Worm (Caenorhabditis elegans) whole organism, L1 larva: Measurements from ENCODE around the gene dsl-1.
"Not testable (repeated sequence)": the region's sequence is repeated elsewhere in the genome, so short reads cannot be mapped to it uniquely, and the experiment has no call there.

ENCODE experiments used
- C04F5.9 ChIP-seq: sonication (generic microtip); optimal IDR thresholded peaks from 2 replicates; lab custom pipeline; 2016; ENCODE audit warnings: missing genetic modification characterization, missing compliant biosample characterization
- C34B4.2 ChIP-seq: sonication (generic microtip); optimal IDR thresholded peaks from 2 replicates; lab custom pipeline; 2017; ENCODE audit warnings: mild to moderate bottlenecking, missing genetic modification characterization, missing compliant biosample characterization
- F16B12.6 ChIP-seq: fragments of 150-350 bp; optimal IDR thresholded peaks from 2 replicates; lab custom pipeline; 2014; ENCODE audit warnings: missing biosample characterization, missing genetic modification characterization
- alr-1 ChIP-seq: fragments of 200-800 bp; sonication (Bioruptor generic); optimal IDR thresholded peaks from 2 replicates; lab custom pipeline; 2018; ENCODE audit warnings: borderline replicate concordance, mild to moderate bottlenecking, missing genetic modification characterization, missing compliant biosample characterization
- blmp-1 ChIP-seq: fragments of 150-350 bp; optimal IDR thresholded peaks from 2 replicates; lab custom pipeline; 2014; ENCODE audit warnings: missing biosample characterization, missing genetic modification characterization
- ceh-8 ChIP-seq: fragments of 200-800 bp; sonication (Bioruptor generic); optimal IDR thresholded peaks from 2 replicates; lab custom pipeline; 2018; ENCODE audit warnings: mild to moderate bottlenecking, missing genetic modification characterization, moderate library complexity, missing compliant biosample characterization
- ceh-82 ChIP-seq, 3 experiments: fragments of 150-350 bp in 1 of 3; sonication (generic microtip) in 2 of 3; optimal IDR thresholded peaks; 2 replicates each; lab custom pipeline; 2014 to 2017; ENCODE audit warnings: missing biosample characterization in 3 of 3, missing genetic modification characterization in 3 of 3
- ceh-90 ChIP-seq: sonication (generic microtip); optimal IDR thresholded peaks from 2 replicates; lab custom pipeline; 2016; ENCODE audit warnings: missing genetic modification characterization, missing compliant biosample characterization
- ces-1 ChIP-seq: fragments of 150-350 bp; optimal IDR thresholded peaks from 2 replicates; lab custom pipeline; 2014; ENCODE audit warnings: missing biosample characterization, missing genetic modification reagents, missing genetic modification characterization
- dpl-1 ChIP-seq, 3 experiments: fragments of 150-350 bp in 2 of 3; sonication (generic microtip) in 1 of 3; optimal IDR thresholded peaks; 2 replicates each; lab custom pipeline; 2014 to 2017; ENCODE audit warnings: missing biosample characterization in 3 of 3, missing genetic modification characterization in 3 of 3, missing genetic modification reagents in 3 of 3
- egl-13 ChIP-seq: sonication (generic microtip); optimal IDR thresholded peaks from 2 replicates; lab custom pipeline; 2016; ENCODE audit warnings: missing genotype, missing genetic modification reagents, missing genetic modification characterization, missing compliant biosample characterization
- elt-2 ChIP-seq: sonication (generic microtip); optimal IDR thresholded peaks from 2 replicates; lab custom pipeline; 2016; ENCODE audit warnings: missing genetic modification characterization, mild to moderate bottlenecking, inconsistent platforms, missing compliant biosample characterization, missing genetic modification reagents
- ets-5 ChIP-seq: fragments of 200-800 bp; sonication (Bioruptor generic); IDR thresholded peaks from 2 replicates; pipeline ENCODE4 v1.3.6; 2022; ENCODE audit warnings: missing genetic modification characterization, missing compliant biosample characterization
- fkh-4 ChIP-seq: sonication (generic microtip); optimal IDR thresholded peaks from 2 replicates; lab custom pipeline; 2016; ENCODE audit warnings: missing compliant biosample characterization, missing genetic modification characterization, borderline replicate concordance
- grh-1 ChIP-seq: fragments of 200-800 bp; sonication (Bioruptor generic); IDR thresholded peaks from 2 replicates; pipeline ENCODE4 v1.3.6; 2022; ENCODE audit warnings: missing genetic modification reagents, missing genetic modification characterization, missing compliant biosample characterization
- hlh-17 ChIP-seq: fragments of 200-800 bp; sonication (Bioruptor generic); optimal IDR thresholded peaks from 2 replicates; lab custom pipeline; 2018; ENCODE audit warnings: missing genetic modification characterization, mild to moderate bottlenecking, missing compliant biosample characterization, moderate library complexity, borderline replicate concordance
- hpl-2 ChIP-seq: fragments of 150-350 bp; optimal IDR thresholded peaks from 2 replicates; lab custom pipeline; 2014; ENCODE audit warnings: missing biosample characterization, missing genetic modification reagents, missing genetic modification characterization
- lin-39 ChIP-seq: fragments of 150-350 bp; optimal IDR thresholded peaks from 2 replicates; lab custom pipeline; 2014; ENCODE audit warnings: missing biosample characterization, missing genetic modification reagents, missing genetic modification characterization
- lsy-2 ChIP-seq, 2 experiments: fragments of 150-350 bp; optimal IDR thresholded peaks; 2 replicates each; lab custom pipeline; 2014; ENCODE audit warnings: missing biosample characterization in 2 of 2, missing genetic modification characterization in 2 of 2
- mdl-1 ChIP-seq, 2 experiments: fragments of 150-350 bp; optimal IDR thresholded peaks; 2 replicates each; lab custom pipeline; 2014 to 2017; ENCODE audit warnings: missing biosample characterization in 2 of 2, missing genetic modification characterization in 2 of 2, inconsistent platforms in 1 of 2
- mep-1 ChIP-seq: fragments of 150-350 bp; optimal IDR thresholded peaks from 2 replicates; lab custom pipeline; 2014; ENCODE audit warnings: missing biosample characterization, missing genetic modification characterization
- nhr-11 ChIP-seq: fragments of 150-350 bp; optimal IDR thresholded peaks from 2 replicates; lab custom pipeline; 2014; ENCODE audit warnings: missing biosample characterization, missing genetic modification characterization
- nhr-12 ChIP-seq: sonication (generic microtip); optimal IDR thresholded peaks from 2 replicates; lab custom pipeline; 2017; ENCODE audit warnings: missing biosample characterization, missing genetic modification characterization
- nhr-19 ChIP-seq: fragments of 200-800 bp; sonication (Bioruptor generic); conservative IDR thresholded peaks from 2 replicates; pipeline ENCODE4 v1.3.6; 2022; ENCODE audit warnings: missing genetic modification characterization, missing compliant biosample characterization
- nhr-237 ChIP-seq: fragments of 150-350 bp; optimal IDR thresholded peaks from 2 replicates; lab custom pipeline; 2014; ENCODE audit warnings: missing biosample characterization, missing genetic modification characterization
- nhr-47 ChIP-seq: sonication (generic microtip); optimal IDR thresholded peaks from 2 replicates; lab custom pipeline; 2016; ENCODE audit warnings: mild to moderate bottlenecking, missing genetic modification characterization, moderate library complexity, missing compliant biosample characterization
- nhr-71 ChIP-seq: sonication (generic microtip); optimal IDR thresholded peaks from 2 replicates; lab custom pipeline; 2016; ENCODE audit warnings: mild to moderate bottlenecking, missing genetic modification characterization, moderate library complexity, missing compliant biosample characterization
- nhr-77 ChIP-seq: fragments of 150-350 bp; optimal IDR thresholded peaks from 2 replicates; lab custom pipeline; 2014; ENCODE audit warnings: missing biosample characterization, missing genetic modification characterization
- nhr-85 ChIP-seq: sonication (generic microtip); peaks from one replicate; lab custom pipeline; 2016; ENCODE audit warnings: missing genetic modification characterization, inconsistent platforms, missing compliant biosample characterization
- pag-3 ChIP-seq: sonication (generic microtip); optimal IDR thresholded peaks from 2 replicates; lab custom pipeline; 2017; ENCODE audit warnings: missing genetic modification characterization, mild to moderate bottlenecking, missing compliant biosample characterization, antibody characterized with exemption, borderline replicate concordance; ENCODE audit not compliant: insufficient read depth
- rnt-1 ChIP-seq: sonication (generic microtip); optimal IDR thresholded peaks from 2 replicates; lab custom pipeline; 2016; ENCODE audit warnings: mild to moderate bottlenecking, missing genetic modification characterization, moderate library complexity, missing compliant biosample characterization
- skn-1 ChIP-seq: fragments of 150-350 bp; optimal IDR thresholded peaks from 2 replicates; lab custom pipeline; 2014; ENCODE audit warnings: missing biosample characterization, missing genetic modification characterization
- sox-4 ChIP-seq: sonication (generic microtip); optimal IDR thresholded peaks from 2 replicates; lab custom pipeline; 2016; ENCODE audit warnings: missing genetic modification characterization, missing compliant biosample characterization
- sptf-1 ChIP-seq: fragments of 150-350 bp; optimal IDR thresholded peaks from 2 replicates; lab custom pipeline; 2014; ENCODE audit warnings: missing biosample characterization, missing genetic modification characterization
- sup-37 ChIP-seq: fragments of 200-800 bp; sonication (Bioruptor generic); optimal IDR thresholded peaks from 2 replicates; lab custom pipeline; 2018; ENCODE audit warnings: mild to moderate bottlenecking, missing genetic modification characterization, missing compliant biosample characterization
- swsn-7 ChIP-seq: sonication (generic microtip); optimal IDR thresholded peaks from 2 replicates; lab custom pipeline; 2016; ENCODE audit warnings: missing genetic modification characterization, missing compliant biosample characterization
- tbx-2 ChIP-seq: sonication (generic microtip); optimal IDR thresholded peaks from 2 replicates; lab custom pipeline; 2016; ENCODE audit warnings: missing genetic modification characterization, missing compliant biosample characterization
- tlp-1 ChIP-seq: fragments of 150-350 bp; optimal IDR thresholded peaks from 2 replicates; lab custom pipeline; 2014; ENCODE audit warnings: missing biosample characterization, missing genetic modification characterization
- unc-30 ChIP-seq: sonication (generic microtip); optimal IDR thresholded peaks from 2 replicates; lab custom pipeline; 2017; ENCODE audit warnings: missing biosample characterization, missing genetic modification characterization
- unc-62 ChIP-seq: fragments of 150-350 bp; optimal IDR thresholded peaks from 2 replicates; lab custom pipeline; 2014; ENCODE audit warnings: missing biosample characterization, missing genetic modification reagents, missing genetic modification characterization
- unc-86 ChIP-seq: sonication (generic microtip); optimal IDR thresholded peaks from 2 replicates; lab custom pipeline; 2016; ENCODE audit warnings: missing genetic modification characterization, missing compliant biosample characterization
- unc-98 ChIP-seq: fragments of 200-800 bp; sonication (Bioruptor generic); IDR thresholded peaks from 2 replicates; pipeline ENCODE4 v1.3.6; 2022; ENCODE audit warnings: missing genetic modification characterization, missing compliant biosample characterization
- xbp-1 ChIP-seq: sonication (generic microtip); optimal IDR thresholded peaks from 2 replicates; lab custom pipeline; 2016; ENCODE audit warnings: missing genetic modification characterization, missing compliant biosample characterization
- zag-1 ChIP-seq: fragments of 150-350 bp; optimal IDR thresholded peaks from 2 replicates; lab custom pipeline; 2014; ENCODE audit warnings: missing biosample characterization, missing genetic modification characterization
- ztf-11 ChIP-seq, 2 experiments: sonication (generic microtip); optimal IDR thresholded peaks; 2 replicates each; lab custom pipeline; 2016 to 2017; ENCODE audit warnings: missing genetic modification characterization in 2 of 2, missing biosample characterization in 1 of 2, missing compliant biosample characterization in 1 of 2

The dsl-1 gene

DNA sequence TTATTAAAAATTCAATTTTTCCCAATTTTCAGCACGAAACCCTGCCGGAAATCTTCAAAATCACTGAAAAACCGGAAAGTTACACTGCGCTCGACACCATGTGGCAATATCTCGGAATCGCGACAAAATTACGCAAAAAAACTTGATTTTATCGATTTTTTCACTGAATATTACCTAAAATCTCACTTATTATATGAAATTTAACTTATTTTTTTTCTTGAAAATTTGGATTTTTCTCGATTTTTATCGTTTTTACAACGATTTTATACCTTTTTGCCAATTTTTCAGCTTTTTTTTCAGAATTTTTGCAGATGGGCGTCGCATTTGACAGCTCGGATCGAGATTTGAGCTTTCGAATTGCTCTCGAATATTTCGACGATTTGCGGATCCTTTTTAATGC, 15.1 kb downstream of the dsl-1 start, which contains the start of gene spl-3:
spl-3 (plus strand) TSS at position 301 of the 400 bp plus-strand sequence.
- TF ChIP-seq dpl-1 (GFP tag; optimal IDR thresholded peaks at IDR 0.05; lab: Kevin White, UChicago) (no peak), skn-1 (tag; lab: Kevin White, UChicago) (no peak), mdl-1 (tag; optimal IDR thresholded peaks at IDR 0.05; lab: Kevin White, UChicago) (no peak), ztf-11 (tag; optimal IDR thresholded peaks at IDR 0.05; lab: Kevin White, UChicago) (no peak), pag-3 (no peak), nhr-237 (no peak), unc-62 (GFP tag; lab: Kevin White, UChicago) (no peak), nhr-71 (tag; lab: Kevin White, UChicago) (no peak), ets-5 (no peak), unc-98 (no peak)

DNA sequence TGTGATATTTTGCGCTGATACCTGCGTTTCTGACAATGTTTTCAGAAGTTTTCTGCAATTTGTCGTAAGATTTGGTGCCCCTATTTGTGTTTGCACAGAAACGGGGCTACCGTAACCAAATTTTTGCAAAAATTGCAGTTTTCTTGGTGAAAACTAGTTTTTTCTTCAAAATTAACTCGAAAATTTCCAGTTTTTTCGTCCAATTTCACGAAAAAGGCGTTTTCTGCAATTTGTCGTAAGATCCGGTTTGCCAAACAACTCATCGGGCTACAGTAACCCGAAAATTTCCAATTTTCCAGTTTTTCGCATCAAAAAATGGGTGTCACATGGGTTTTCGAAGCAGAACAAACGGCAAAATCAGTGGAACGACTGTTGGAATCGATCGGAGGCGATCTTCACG, 20.4 kb downstream of the dsl-1 start, which contains the start of gene mdt-20:
mdt-20 (plus strand) TSS at position 301 of the 400 bp plus-strand sequence.
- not testable (repeated sequence) for TF ChIP-seq hpl-2; nhr-237; lsy-2 (tag; optimal IDR thresholded peaks at IDR 0.05; lab: Kevin White, UChicago)

DNA sequence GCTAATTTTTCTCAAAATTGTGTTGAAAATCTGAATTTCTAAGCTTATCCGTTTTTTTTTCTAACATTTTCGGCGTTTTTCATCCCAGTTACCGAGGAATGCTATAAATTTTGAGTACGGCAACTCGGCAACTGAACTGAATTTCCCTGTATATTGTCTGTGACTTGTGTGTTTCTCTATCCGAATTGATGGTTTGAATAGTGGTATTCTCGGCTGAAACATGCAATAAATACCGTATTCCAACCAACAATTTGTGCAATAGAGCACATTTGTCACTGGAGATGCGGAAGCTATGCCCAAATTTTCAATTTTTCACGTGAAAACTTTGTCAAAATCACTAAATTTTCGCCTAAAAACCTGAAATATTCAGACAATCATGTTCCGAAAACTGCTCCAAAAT, 25.6 kb downstream of the dsl-1 start, which contains the start of gene rmif-2:
rmif-2 (plus strand) TSS at position 301 of the 400 bp plus-strand sequence.
- TF ChIP-seq tbx-2, nhr-11, rnt-1 (tag; lab: Kevin White, UChicago): not testable (repeated sequence)

DNA sequence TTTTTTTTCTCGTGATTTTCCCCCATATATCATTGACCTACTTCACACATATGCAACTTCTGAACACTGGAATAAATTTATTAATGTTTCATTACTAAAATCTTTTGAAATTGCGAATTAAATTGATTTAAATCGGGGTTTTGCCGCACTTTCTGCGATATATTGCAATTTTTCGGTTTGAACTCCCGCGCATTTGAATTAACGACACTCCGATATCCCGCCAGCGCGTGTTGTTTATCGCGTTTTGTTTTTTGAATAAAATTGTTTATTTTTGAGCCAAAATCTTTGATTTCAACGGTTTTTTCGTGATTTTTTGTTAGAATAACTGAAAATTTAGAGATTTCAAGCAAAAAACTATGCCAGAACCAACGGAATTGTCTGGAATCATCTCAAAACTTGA, 30.2 kb downstream of the dsl-1 start, which contains the start of gene Y104H12D.2:
Y104H12D.2 (plus strand) TSS at position 340 of the 400 bp plus-strand sequence.
- TF ChIP-seq hlh-17 = no peak
- no peak for TF ChIP-seq zag-1 (tag; lab: Kevin White, UChicago)
- no peak for TF ChIP-seq C34B4.2 (tag; lab: Kevin White, UChicago)
- peak; percentile 28 for TF ChIP-seq tbx-2 (tag; lab: Kevin White, UChicago)
- TF ChIP-seq ceh-82 (tag; optimal IDR thresholded peaks at IDR 0.05; lab: Kevin White, UChicago) = peak in 1 of 3 experiments; percentile 64
- TF ChIP-seq nhr-47 (tag; lab: Kevin White, UChicago) = no peak
- TF ChIP-seq unc-30 (tag; lab: Kevin White, UChicago) = no peak
- peak; percentile 20 for TF ChIP-seq skn-1 (tag; lab: Kevin White, UChicago)
- no peak for TF ChIP-seq fkh-4 (tag; lab: Kevin White, UChicago)
- no peak for TF ChIP-seq ets-5
- peak; percentile 38 for TF ChIP-seq C04F5.9
- TF ChIP-seq ceh-90 (tag; lab: Kevin White, UChicago) = no peak
- no peak for TF ChIP-seq sup-37 (GFP tag; lab: Kevin White, UChicago)
- TF ChIP-seq tlp-1 (tag; lab: Kevin White, UChicago) = no peak
- peak; percentile 31 for TF ChIP-seq blmp-1 (tag; lab: Kevin White, UChicago)
- 0 out of 2 replicates have a peak, but pooled peaks have one; percentile 39 for TF ChIP-seq grh-1 (GFP tag; lab: Robert Waterston, UW)
- no peak for TF ChIP-seq egl-13 (tag; lab: Kevin White, UChicago)
- no peak for TF ChIP-seq ceh-8 (GFP tag; lab: Kevin White, UChicago)
- TF ChIP-seq mdl-1 (tag; optimal IDR thresholded peaks at IDR 0.05; lab: Kevin White, UChicago) = peak in 1 of 2 experiments; percentile 15
- TF ChIP-seq unc-62 (GFP tag; lab: Kevin White, UChicago) = no peak
- TF ChIP-seq nhr-85 = peak; percentile 41
- peak; percentile 49 for TF ChIP-seq mep-1 (tag; lab: Kevin White, UChicago)
- no peak for TF ChIP-seq sox-4 (tag; lab: Kevin White, UChicago)
- no peak for TF ChIP-seq F16B12.6 (tag; lab: Kevin White, UChicago)
- TF ChIP-seq xbp-1 = peak; percentile 27
- TF ChIP-seq unc-86 (tag; lab: Kevin White, UChicago) = no peak
- no peak for TF ChIP-seq nhr-19 (GFP tag; lab: Robert Waterston, UW)
- no peak for TF ChIP-seq nhr-77
- TF ChIP-seq sptf-1 (tag; lab: Kevin White, UChicago) = no peak
- no peak for TF ChIP-seq rnt-1 (tag; lab: Kevin White, UChicago)
- peak; percentile 1 for TF ChIP-seq lin-39 (tag; lab: Kevin White, UChicago)
- no peak for TF ChIP-seq ztf-11 (tag; optimal IDR thresholded peaks at IDR 0.05; lab: Kevin White, UChicago)
- no peak for TF ChIP-seq unc-98
- TF ChIP-seq swsn-7 (tag; lab: Kevin White, UChicago) = no peak
- no peak for TF ChIP-seq nhr-12 (tag; lab: Kevin White, UChicago)
- no peak for TF ChIP-seq ces-1 (GFP tag; lab: Kevin White, UChicago)
- no peak for TF ChIP-seq elt-2
- no peak for TF ChIP-seq alr-1
